Fruit fly (Drosophila melanogaster) whole organism: ENCODE measurements around the gene flr.

Experiments used
- EcR ChIP-seq, 2 experiments: fragments of >200 bp; optimal IDR thresholded peaks; 2 replicates each; lab custom pipeline; 2017; ENCODE audit warnings: missing biosample characterization in 2 of 2, missing genetic modification characterization in 2 of 2, missing genetic modification reagents in 2 of 2
- pan ChIP-seq: fragments of >200 bp; optimal IDR thresholded peaks from 2 replicates; lab custom pipeline; 2017
- psq ChIP-seq: fragments of >200 bp; optimal IDR thresholded peaks from 2 replicates; lab custom pipeline; 2017
- usp ChIP-seq: fragments of >200 bp; optimal IDR thresholded peaks from 2 replicates; lab custom pipeline; 2017; ENCODE audit warnings: missing biosample characterization, missing genetic modification characterization, mixed read lengths

- no peak for TF ChIP-seq usp (GFP tag; lab: Kevin White, UChicago)
- TF ChIP-seq EcR (GFP tag; optimal IDR thresholded peaks at IDR 0.05; lab: Kevin White, UChicago) = no peak
- no peak for TF ChIP-seq psq (lab: Kevin White, UChicago)
- no peak for TF ChIP-seq pan
These were observed 212 bp downstream of the flr start for dm6 chr3L:13412886-13413224.
